Fruit fly (Drosophila melanogaster) whole organism, pupa: ENCODE data around the gene CG3149.

Experiments used
- CG10348 ChIP-seq: fragments of 200-800 bp; sonication (Bioruptor generic); IDR thresholded peaks from 2 replicates; pipeline ENCODE4 v1.3.6; 2022; ENCODE audit warnings: missing biosample characterization, missing genetic modification characterization
- CG12605 ChIP-seq: fragments of 200-800 bp; sonication (Bioruptor generic); IDR thresholded peaks from 2 replicates; pipeline ENCODE4 v1.3.6; 2022; ENCODE audit warnings: missing biosample characterization, missing genetic modification characterization
- CG13204 ChIP-seq: fragments of 200-800 bp; sonication (Bioruptor generic); optimal IDR thresholded peaks from 2 replicates; lab custom pipeline; 2018; ENCODE audit warnings: missing biosample characterization, mild to moderate bottlenecking, missing genetic modification characterization, moderate library complexity
- CG14655 ChIP-seq: fragments of 200-800 bp; sonication (Bioruptor generic); optimal IDR thresholded peaks from 3 replicates; lab custom pipeline; 2017; ENCODE audit warnings: mild to moderate bottlenecking, missing biosample characterization, missing genetic modification reagents, missing genetic modification characterization
- CG15710 ChIP-seq: fragments of 200-800 bp; sonication (Bioruptor generic); optimal IDR thresholded peaks from 2 replicates; lab custom pipeline; 2018; ENCODE audit warnings: missing biosample characterization, mild to moderate bottlenecking, missing genetic modification characterization, moderate library complexity
- CG17806 ChIP-seq: fragments of 200-800 bp; sonication (Bioruptor generic); optimal IDR thresholded peaks from 2 replicates; lab custom pipeline; 2018; ENCODE audit warnings: missing biosample characterization, mild to moderate bottlenecking, missing genetic modification characterization, moderate library complexity
- CG32121 ChIP-seq: fragments of 200-800 bp; sonication (Bioruptor generic); IDR thresholded peaks from 2 replicates; pipeline ENCODE4 v1.3.6; 2022; ENCODE audit warnings: missing biosample characterization, missing genetic modification characterization
- CG34367 ChIP-seq: fragments of 200-800 bp; sonication (Bioruptor generic); optimal IDR thresholded peaks from 2 replicates; lab custom pipeline; 2018; ENCODE audit warnings: missing biosample characterization, mild to moderate bottlenecking, missing genetic modification characterization
- CG4496 ChIP-seq: fragments of 200-800 bp; sonication (Bioruptor generic); IDR thresholded peaks from 3 replicates; pipeline ENCODE4 v1.3.6; 2022; ENCODE audit warnings: missing biosample characterization, missing genetic modification characterization
- CG8159 ChIP-seq: fragments of 200-800 bp; sonication (Bioruptor generic); optimal IDR thresholded peaks from 3 replicates; lab custom pipeline; 2018; ENCODE audit warnings: missing biosample characterization, mild to moderate bottlenecking, missing genetic modification characterization, moderate library complexity
- CG8301 ChIP-seq: fragments of 200-800 bp; sonication (Bioruptor generic); optimal IDR thresholded peaks from 2 replicates; lab custom pipeline; 2018; ENCODE audit warnings: missing biosample characterization, mild to moderate bottlenecking, missing genetic modification characterization
- CG9948 ChIP-seq: fragments of 200-800 bp; sonication (Bioruptor generic); optimal IDR thresholded peaks from 2 replicates; lab custom pipeline; 2018; ENCODE audit warnings: missing biosample characterization, mild to moderate bottlenecking, missing genetic modification characterization, moderate library complexity
- D1 ChIP-seq: fragments of 200-800 bp; sonication (Bioruptor generic); optimal IDR thresholded peaks from 2 replicates; lab custom pipeline; 2018; ENCODE audit warnings: missing biosample characterization, mild to moderate bottlenecking, missing genetic modification characterization, moderate library complexity
- EcR ChIP-seq: fragments of 200-800 bp; sonication (Bioruptor generic); optimal IDR thresholded peaks from 3 replicates; lab custom pipeline; 2019; ENCODE audit warnings: missing biosample characterization, missing genetic modification characterization, mild to moderate bottlenecking, moderate library complexity, missing genetic modification reagents
- Ets98B ChIP-seq: fragments of 200-800 bp; sonication (Bioruptor generic); IDR thresholded peaks from 2 replicates; pipeline ENCODE4 v1.3.6; 2022; ENCODE audit warnings: missing biosample characterization, missing genetic modification characterization
- Pif1A ChIP-seq: fragments of 200-800 bp; sonication (Bioruptor generic); optimal IDR thresholded peaks from 3 replicates; lab custom pipeline; 2016; ENCODE audit warnings: missing biosample characterization, missing genetic modification characterization
- Pif1B ChIP-seq: fragments of 200-800 bp; sonication (Bioruptor generic); optimal IDR thresholded peaks from 3 replicates; lab custom pipeline; 2016; ENCODE audit warnings: missing biosample characterization, missing genetic modification characterization
- Snoo ChIP-seq: fragments of 200-800 bp; sonication (Bioruptor generic); optimal IDR thresholded peaks from 3 replicates; lab custom pipeline; 2017; ENCODE audit warnings: missing biosample characterization, mild to moderate bottlenecking, missing genetic modification characterization, inconsistent platforms
- fd96Ca ChIP-seq: fragments of 200-800 bp; sonication (Bioruptor generic); IDR thresholded peaks from 3 replicates; pipeline ENCODE4 v1.3.6; 2022; ENCODE audit warnings: missing biosample characterization, missing genetic modification characterization
- gl ChIP-seq: fragments of 200-800 bp; sonication (Bioruptor generic); optimal IDR thresholded peaks from 2 replicates; lab custom pipeline; 2018; ENCODE audit warnings: missing biosample characterization, mild to moderate bottlenecking, missing genetic modification characterization
- rn ChIP-seq: fragments of 200-800 bp; sonication (Bioruptor generic); IDR thresholded peaks from 2 replicates; pipeline ENCODE4 v1.3.6; 2022; ENCODE audit warnings: missing biosample characterization, missing genetic modification characterization

CG3149 gene

DNA sequence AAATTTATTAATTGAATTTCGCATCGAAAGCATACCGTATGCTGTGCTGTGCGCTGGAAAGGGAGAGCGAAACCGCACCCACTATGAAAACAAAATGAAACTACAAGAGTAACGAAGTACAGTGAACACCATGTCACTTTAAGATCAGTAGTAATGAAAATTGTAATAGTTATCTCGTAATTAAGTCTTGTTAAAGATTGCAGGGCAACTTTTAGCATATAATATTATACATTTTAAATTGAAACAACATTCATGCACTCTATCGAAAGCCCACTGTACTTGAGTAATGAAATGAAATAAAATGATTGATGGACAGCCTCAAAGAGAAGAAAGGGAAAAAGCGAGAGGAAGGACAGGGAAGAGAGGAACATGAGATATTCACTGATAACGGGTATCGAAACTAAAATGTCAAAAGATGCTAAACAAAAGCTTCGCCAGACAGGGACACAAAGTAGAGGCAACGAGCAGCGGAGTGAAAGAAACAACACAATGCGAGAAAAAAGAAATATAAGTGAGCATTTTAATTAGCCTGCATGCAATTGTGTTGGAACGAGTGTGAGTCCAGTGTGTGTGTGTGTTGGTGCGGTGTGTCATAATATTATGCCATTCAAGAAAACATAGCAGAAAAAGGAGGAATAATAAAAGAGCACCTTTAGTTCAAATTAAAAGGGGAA, 40.4 kb upstream of the CG3149 start:
- TF ChIP-seq CG9948 (tag; lab: Kevin White, UChicago): peak; percentile 79
- peak; percentile 70 for TF ChIP-seq CG8301 (tag; lab: Kevin White, UChicago)
- peak; percentile 95 for TF ChIP-seq CG12605 (GFP tag; lab: Robert Waterston, UW)
- peak; percentile 78 for TF ChIP-seq CG13204 (GFP tag; lab: Kevin White, UChicago)
- TF ChIP-seq Ets98B (GFP tag; lab: Robert Waterston, UW): peak; percentile 93
- TF ChIP-seq rn (GFP tag; lab: Robert Waterston, UW): peak; percentile 65
- peak; percentile 80 for TF ChIP-seq CG17806 (tag; lab: Kevin White, UChicago)
- TF ChIP-seq CG4496 (GFP tag; lab: Robert Waterston, UW): peak; percentile 93
- TF ChIP-seq CG10348: peak; percentile 46; the same call in 1 of the 2 replicates
- peak; percentile 90 for TF ChIP-seq CG32121 (GFP tag; lab: Robert Waterston, UW)
- peak; percentile 8 for TF ChIP-seq EcR (GFP tag; lab: Kevin White, UChicago)
- TF ChIP-seq CG14655: peak; percentile 74
- peak; percentile 89 for TF ChIP-seq Pif1B (GFP tag; lab: Kevin White, UChicago)
- peak; percentile 84 for TF ChIP-seq CG34367
- TF ChIP-seq D1 (tag; lab: Kevin White, UChicago): no peak
- peak; percentile 87 for TF ChIP-seq CG15710 (tag; lab: Kevin White, UChicago)
- TF ChIP-seq fd96Ca: 0 out of 3 replicates have a peak, but pooled peaks have one; percentile 17
- TF ChIP-seq Snoo: peak; percentile 91
- peak; percentile 92 for TF ChIP-seq Pif1A (GFP tag; lab: Kevin White, UChicago)
- peak; percentile 84 for TF ChIP-seq CG8159 (tag; lab: Kevin White, UChicago)
- TF ChIP-seq gl (tag; lab: Kevin White, UChicago): peak; percentile 67

DNA sequence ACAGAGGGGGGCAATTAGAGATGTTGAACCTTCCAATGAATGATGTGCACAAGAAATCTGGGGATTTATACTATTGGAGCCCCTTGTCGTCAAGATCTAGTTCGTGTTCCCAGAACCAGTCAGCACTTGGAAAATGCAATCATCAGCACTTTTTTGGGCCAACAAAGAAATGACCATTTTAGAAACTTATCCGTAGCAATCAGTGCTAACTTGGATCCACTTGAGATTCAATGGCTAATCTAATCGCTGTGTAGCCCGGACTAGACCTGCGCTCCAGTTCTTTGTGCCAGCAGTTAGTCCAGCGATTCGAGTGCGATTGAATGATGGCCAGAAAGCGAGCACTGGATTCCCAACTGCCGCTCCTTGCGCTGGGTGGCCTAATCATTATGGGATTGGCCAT, 37.4 kb upstream of the CG3149 start, which contains the start of gene CG15773:
Gene CG15773 (plus strand): TSS at position 301 of the 400 bp plus-strand sequence.
- no peak for TF ChIP-seq CG9948 (tag; lab: Kevin White, UChicago)
- no peak for TF ChIP-seq CG14655
- no peak for TF ChIP-seq CG12605 (GFP tag; lab: Robert Waterston, UW)
- no peak for TF ChIP-seq CG8159 (tag; lab: Kevin White, UChicago)
- TF ChIP-seq CG13204 (GFP tag; lab: Kevin White, UChicago): no peak
- TF ChIP-seq Pif1B (GFP tag; lab: Kevin White, UChicago): no peak
- TF ChIP-seq CG32121 (GFP tag; lab: Robert Waterston, UW): no peak
- TF ChIP-seq CG15710 (tag; lab: Kevin White, UChicago): no peak
- no peak for TF ChIP-seq rn (GFP tag; lab: Robert Waterston, UW)
- TF ChIP-seq gl (tag; lab: Kevin White, UChicago): no peak
- TF ChIP-seq CG34367: no peak
- TF ChIP-seq CG4496 (GFP tag; lab: Robert Waterston, UW): no peak
- no peak for TF ChIP-seq Ets98B (GFP tag; lab: Robert Waterston, UW)
- no peak for TF ChIP-seq EcR (GFP tag; lab: Kevin White, UChicago)
- TF ChIP-seq CG10348: no peak
- no peak for TF ChIP-seq CG17806 (tag; lab: Kevin White, UChicago)
- no peak for TF ChIP-seq fd96Ca
- TF ChIP-seq CG8301 (tag; lab: Kevin White, UChicago): no peak
- TF ChIP-seq D1 (tag; lab: Kevin White, UChicago): no peak

DNA sequence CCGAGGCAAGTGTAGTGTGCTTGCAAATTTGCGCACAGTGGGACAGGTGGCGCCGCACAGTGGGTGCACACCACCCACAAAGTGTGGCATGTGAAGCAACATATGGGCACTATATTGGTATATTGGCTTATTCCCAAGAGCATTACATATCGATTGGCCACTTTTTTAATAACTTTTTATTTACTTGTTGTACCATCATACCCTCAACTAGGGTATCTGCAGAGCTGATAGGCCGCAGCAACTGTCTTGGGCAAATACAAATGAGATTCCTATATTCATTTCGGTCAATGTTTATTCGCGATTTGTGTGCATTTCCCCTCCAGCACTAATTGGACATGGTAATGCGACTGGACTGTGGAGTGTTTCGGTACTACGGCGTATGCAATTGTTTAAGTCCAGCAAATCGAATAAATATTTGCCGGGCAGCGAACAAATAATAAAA, 29.8 kb upstream of the CG3149 start:
- no peak for TF ChIP-seq D1 (tag; lab: Kevin White, UChicago)
- peak; percentile 80 for TF ChIP-seq CG9948 (tag; lab: Kevin White, UChicago)
- TF ChIP-seq CG34367: peak; percentile 81
- peak; percentile 88 for TF ChIP-seq Pif1A (GFP tag; lab: Kevin White, UChicago)
- peak; percentile 85 for TF ChIP-seq Pif1B (GFP tag; lab: Kevin White, UChicago)
- TF ChIP-seq CG10348: peak; percentile 75; the same call in 1 of the 2 replicates
- peak; percentile 29 for TF ChIP-seq CG13204 (GFP tag; lab: Kevin White, UChicago)
- peak; percentile 75 for TF ChIP-seq CG8301 (tag; lab: Kevin White, UChicago)
- peak; percentile 89 for TF ChIP-seq Ets98B (GFP tag; lab: Robert Waterston, UW)
- peak; percentile 76 for TF ChIP-seq CG8159 (tag; lab: Kevin White, UChicago)
- peak; percentile 95 for TF ChIP-seq CG4496 (GFP tag; lab: Robert Waterston, UW)
- peak; percentile 92 for TF ChIP-seq fd96Ca
- TF ChIP-seq rn (GFP tag; lab: Robert Waterston, UW): peak; percentile 84
- TF ChIP-seq gl (tag; lab: Kevin White, UChicago): peak; percentile 28
- peak; percentile 87 for TF ChIP-seq CG14655
- TF ChIP-seq CG15710 (tag; lab: Kevin White, UChicago): peak; percentile 75
- peak; percentile 86 for TF ChIP-seq CG12605 (GFP tag; lab: Robert Waterston, UW)
- TF ChIP-seq CG32121 (GFP tag; lab: Robert Waterston, UW): peak; percentile 91
- TF ChIP-seq CG17806 (tag; lab: Kevin White, UChicago): peak; percentile 79
- TF ChIP-seq Snoo: peak; percentile 38
- TF ChIP-seq EcR (GFP tag; lab: Kevin White, UChicago): no peak

DNA sequence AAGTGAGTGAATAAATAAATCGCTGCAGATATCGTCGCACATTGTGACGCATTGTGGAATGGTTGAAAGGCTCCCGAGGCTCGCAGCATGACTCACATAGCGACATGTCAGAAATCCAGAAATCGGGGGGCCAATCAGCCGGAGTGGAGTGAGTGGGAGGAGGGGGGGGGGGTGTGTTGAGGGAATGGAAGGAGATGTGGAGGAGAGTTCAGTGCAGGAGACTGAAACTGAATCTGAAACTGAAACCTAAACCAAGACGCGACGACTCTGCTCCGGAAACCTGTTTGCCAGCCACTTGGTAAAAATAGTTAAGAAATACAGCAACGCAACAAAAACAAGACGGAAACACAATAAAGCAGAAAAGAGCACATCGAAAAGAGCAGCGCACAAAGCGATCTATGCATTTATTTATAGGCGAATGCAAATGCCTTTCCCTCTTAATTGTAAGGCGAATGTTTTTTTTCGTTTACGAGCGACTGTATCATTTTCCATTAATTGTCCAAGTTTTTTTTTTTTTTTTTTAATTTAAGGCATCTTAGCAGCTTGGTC, 29.2 kb upstream of the CG3149 start:
- TF ChIP-seq gl (tag; lab: Kevin White, UChicago): peak; percentile 22
- peak; percentile 34 for TF ChIP-seq CG13204 (GFP tag; lab: Kevin White, UChicago)
- no peak for TF ChIP-seq CG10348
- TF ChIP-seq EcR (GFP tag; lab: Kevin White, UChicago): peak; percentile 70

DNA sequence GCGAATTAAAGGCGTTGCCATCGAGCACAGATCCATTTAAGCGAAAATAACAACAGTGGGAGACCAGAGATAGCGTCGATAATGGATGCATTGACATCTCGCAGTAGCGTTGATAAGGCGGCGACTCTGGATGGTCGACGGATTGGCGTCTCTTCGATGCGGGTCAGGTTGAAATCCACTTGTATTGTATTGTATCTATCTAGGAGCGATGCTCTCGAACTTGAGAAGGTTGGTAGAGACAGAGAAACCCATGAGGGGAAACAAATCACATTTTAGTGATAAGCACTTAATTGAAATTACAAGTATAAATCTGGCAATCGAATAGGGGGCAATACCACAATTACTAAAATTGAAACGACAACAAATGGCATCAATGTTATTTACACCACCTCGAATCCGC, 28.6 kb upstream of the CG3149 start:
- no peak for TF ChIP-seq D1 (tag; lab: Kevin White, UChicago)
- TF ChIP-seq EcR (GFP tag; lab: Kevin White, UChicago): peak; percentile 84
